Fruit fly (Drosophila melanogaster): ENCODE data around the gene CG9663.

The CG9663 gene

DNA sequence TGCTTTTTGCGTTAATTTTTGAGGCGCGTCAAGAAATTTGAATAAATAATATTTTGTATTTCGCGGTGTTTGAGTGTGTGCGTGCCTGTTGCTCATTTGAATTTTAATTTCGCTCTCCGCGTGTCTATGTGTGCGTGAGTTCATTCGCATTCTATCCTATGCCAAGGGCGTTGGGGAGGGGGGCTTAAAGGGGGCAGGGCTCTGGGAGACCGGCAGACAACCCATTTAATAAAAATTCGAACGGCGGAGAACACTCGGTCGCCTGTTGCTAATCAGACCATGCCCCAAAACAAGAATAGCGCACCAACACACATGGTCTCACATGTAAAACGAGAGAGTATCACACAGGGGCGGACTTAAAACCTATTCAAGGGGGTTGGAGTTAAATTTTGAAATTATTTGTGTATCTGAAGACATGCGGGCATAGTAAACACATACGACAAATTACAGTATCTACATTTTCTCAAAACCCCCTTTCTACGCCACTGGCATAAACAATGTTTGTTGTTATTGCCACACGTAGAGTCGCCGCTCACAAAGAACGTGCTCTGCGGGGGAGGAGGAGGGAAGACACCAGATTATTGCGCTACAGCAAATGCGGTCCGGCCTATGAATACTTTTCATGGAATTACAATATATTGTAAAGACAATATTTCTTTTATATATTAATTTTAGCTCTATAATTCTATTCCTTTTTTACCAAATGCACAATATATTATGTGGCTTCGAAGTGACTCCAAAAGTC is 1.0 kb downstream of the CG9663 start (continued):
- TF ChIP-seq nmo (GFP tag; optimal IDR thresholded peaks at IDR 0.05) (peak; percentile 100), Opbp (GFP tag; IDR thresholded peaks at IDR 0.05; ENCODE audit: partially characterized antibody) (peak; percentile 47; the same call in 1 of the 3 replicates), trem (tag; optimal IDR thresholded peaks at IDR 0.05) (peak; percentile 96), Trl (optimal IDR thresholded peaks at IDR 0.05) (peak; percentile 21 to 70), Trl (GFP tag; optimal IDR thresholded peaks at IDR 0.05) (peak; percentile 100), shn (GFP tag; optimal IDR thresholded peaks at IDR 0.05) (peak; percentile 99), ind (GFP tag; optimal IDR thresholded peaks at IDR 0.05) (peak; percentile 100), CG8290 (GFP tag; optimal IDR thresholded peaks at IDR 0.05) (peak; percentile 100), CG8290 (tag; optimal IDR thresholded peaks at IDR 0.05) (peak; percentile 99 to 100), HLH4C (GFP tag; IDR thresholded peaks at IDR 0.05; ENCODE audit: partially characterized antibody) (0 out of 3 replicates have a peak, but pooled peaks have one; percentile 33), Hey (tag; optimal IDR thresholded peaks at IDR 0.05) (peak; percentile 99), Hand (GFP tag; optimal IDR thresholded peaks at IDR 0.05) (peak; percentile 100), Dek (tag; optimal IDR thresholded peaks at IDR 0.05) (peak; percentile 100), HLHmδ (GFP tag; optimal IDR thresholded peaks at IDR 0.05) (peak; percentile 77), klu (GFP tag; IDR thresholded peaks at IDR 0.05) (peak; percentile 99), da (GFP tag; optimal IDR thresholded peaks at IDR 0.05) (peak; percentile 99), Dip2 (GFP tag; IDR thresholded peaks at IDR 0.05) (peak; percentile 77), az2 (GFP tag; optimal IDR thresholded peaks at IDR 0.05) (peak; percentile 99), CG17912 (GFP tag; optimal IDR thresholded peaks at IDR 0.05) (peak; percentile 99), z (GFP tag; IDR thresholded peaks at IDR 0.05) (peak; percentile 84), CG18262 (tag; optimal IDR thresholded peaks at IDR 0.05) (peak; percentile 99), CG4617 (GFP tag; optimal IDR thresholded peaks at IDR 0.05; ENCODE audit: borderline replicate concordance) (peak; percentile 100), Xbp1 (GFP tag; optimal IDR thresholded peaks at IDR 0.05) (peak; percentile 100), CG12219 (GFP tag; optimal IDR thresholded peaks at IDR 0.05) (peak; percentile 100), zfh2 (GFP tag; optimal IDR thresholded peaks at IDR 0.05) (peak; percentile 100), H15 (GFP tag; IDR thresholded peaks at IDR 0.05) (peak; percentile 99), CTCF (GFP tag; optimal IDR thresholded peaks at IDR 0.05) (peak; percentile 79), pros (GFP tag; optimal IDR thresholded peaks at IDR 0.05) (peak; percentile 95), NFAT (GFP tag; IDR thresholded peaks at IDR 0.05) (peak; percentile 100), CG10321 (GFP tag; IDR thresholded peaks at IDR 0.05) (peak; percentile 88), CG32772 (GFP tag; IDR thresholded peaks at IDR 0.05) (peak; percentile 99), fd102C (GFP tag; optimal IDR thresholded peaks at IDR 0.05) (peak; percentile 98), CG12155 (GFP tag; optimal IDR thresholded peaks at IDR 0.05) (peak; percentile 99), kay (GFP tag; optimal IDR thresholded peaks at IDR 0.05) (peak; percentile 99), Adf1 (GFP tag; IDR thresholded peaks at IDR 0.05) (peak; percentile 94), CG8924 (tag; optimal IDR thresholded peaks at IDR 0.05) (peak; percentile 100), dati (GFP tag; IDR thresholded peaks at IDR 0.05) (peak; percentile 97), CHES-1-like (GFP tag; optimal IDR thresholded peaks at IDR 0.05) (peak; percentile 100), kni (GFP tag; optimal IDR thresholded peaks at IDR 0.05) (peak; percentile 99), CG11398 (GFP tag; optimal IDR thresholded peaks at IDR 0.05) (peak; percentile 99), Abd-B (GFP tag; optimal IDR thresholded peaks at IDR 0.05) (peak; percentile 99), sna (GFP tag; IDR thresholded peaks at IDR 0.05; ENCODE audit: partially characterized antibody) (peak; percentile 37; the same call in 1 of the 2 replicates), CG7786 (GFP tag; optimal IDR thresholded peaks at IDR 0.05) (peak; percentile 100), CG3726 (GFP tag; IDR thresholded peaks at IDR 0.05) (peak; percentile 99), ranshi (GFP tag; IDR thresholded peaks at IDR 0.05) (peak; percentile 99), cato (GFP tag; optimal IDR thresholded peaks at IDR 0.05; ENCODE audit: borderline replicate concordance) (peak; percentile 99), Doc3 (GFP tag; IDR thresholded peaks at IDR 0.05; ENCODE audit: partially characterized antibody) (no peak), CG18476 (GFP tag; optimal IDR thresholded peaks at IDR 0.05) (peak; percentile 99), CG2678 (tag; optimal IDR thresholded peaks at IDR 0.05) (peak; percentile 100), al (GFP tag; IDR thresholded peaks at IDR 0.05) (peak; percentile 99)
